Fruit fly (Drosophila melanogaster): Measurements from ENCODE around the gene CG1571.

DNA sequence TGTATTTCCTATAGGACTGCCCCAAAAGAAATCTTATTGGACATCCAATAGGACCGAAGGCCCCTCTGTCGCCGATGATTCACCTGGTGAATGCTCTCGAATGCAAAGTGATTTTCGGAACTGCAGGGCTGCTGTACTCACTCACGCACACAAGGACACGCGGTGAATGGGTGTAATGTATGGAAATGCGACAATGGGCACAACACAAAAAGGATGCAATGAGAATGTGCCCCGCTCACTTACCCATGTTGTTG, 25.1 kb downstream of the CG1571 start:
- TF ChIP-seq Myc (optimal IDR thresholded peaks at IDR 0.05) (no peak), Hr83 (GFP tag; optimal IDR thresholded peaks at IDR 0.05; ENCODE audit: poor library complexity, severe bottlenecking) (no peak)

Measured in whole organism, wandering third instar larva.